Worm (Caenorhabditis elegans) whole organism, early embryonic: Measurements from ENCODE around the gene spt-5.

ENCODE experiments used
- B0310.2 ChIP-seq: sonication (generic microtip); optimal IDR thresholded peaks from 2 replicates; lab custom pipeline; 2016; ENCODE audit warnings: mild to moderate bottlenecking, missing genetic modification characterization, missing compliant biosample characterization
- F13C5.2 ChIP-seq: sonication (generic microtip); optimal IDR thresholded peaks from 2 replicates; lab custom pipeline; 2017; ENCODE audit warnings: mild to moderate bottlenecking, missing genetic modification characterization, inconsistent platforms, missing compliant biosample characterization
- aly-1 ChIP-seq: sonication (generic microtip); optimal IDR thresholded peaks from 2 replicates; lab custom pipeline; 2016; ENCODE audit warnings: missing genetic modification characterization, missing compliant biosample characterization
- ama-1 ChIP-seq: fragments of 150-350 bp; optimal IDR thresholded peaks from 2 replicates; lab custom pipeline; 2014
- ceh-13 ChIP-seq: fragments of 200-800 bp; sonication (Bioruptor generic); optimal IDR thresholded peaks from 2 replicates; lab custom pipeline; 2018; ENCODE audit warnings: mild to moderate bottlenecking, missing genetic modification characterization, missing compliant biosample characterization
- ceh-36 ChIP-seq: sonication (generic microtip); optimal IDR thresholded peaks from 2 replicates; lab custom pipeline; 2016; ENCODE audit warnings: missing genetic modification characterization, inconsistent platforms, missing compliant biosample characterization
- ets-7 ChIP-seq: sonication (generic microtip); optimal IDR thresholded peaks from 2 replicates; lab custom pipeline; 2016; ENCODE audit warnings: missing genotype, missing genetic modification characterization, missing compliant biosample characterization
- hmbx-1 ChIP-seq: sonication (generic microtip); optimal IDR thresholded peaks from 2 replicates; lab custom pipeline; 2016; ENCODE audit warnings: mild to moderate bottlenecking, missing genetic modification characterization, missing compliant biosample characterization
- hmg-4 ChIP-seq: fragments of 200-800 bp; sonication (Bioruptor generic); optimal IDR thresholded peaks from 2 replicates; lab custom pipeline; 2018; ENCODE audit warnings: mild to moderate bottlenecking, missing genetic modification characterization, missing compliant biosample characterization
- scrt-1 ChIP-seq: fragments of 200-800 bp; sonication (Bioruptor generic); IDR thresholded peaks from 2 replicates; pipeline ENCODE4 v1.3.6; 2022; ENCODE audit warnings: missing genetic modification characterization, missing compliant biosample characterization
- sea-1 ChIP-seq: fragments of 200-800 bp; sonication (Bioruptor generic); conservative IDR thresholded peaks from 2 replicates; pipeline ENCODE4 v1.3.6; 2022; ENCODE audit warnings: missing genetic modification characterization, missing compliant biosample characterization
- tbx-11 ChIP-seq: fragments of 200-800 bp; sonication (Bioruptor generic); IDR thresholded peaks from 2 replicates; pipeline ENCODE4 v1.3.6; 2022; ENCODE audit warnings: missing genetic modification characterization, missing compliant biosample characterization
- tra-4 ChIP-seq: sonication (generic microtip); optimal IDR thresholded peaks from 2 replicates; lab custom pipeline; 2017; ENCODE audit warnings: missing genetic modification characterization, missing compliant biosample characterization

ce11 chrIV:12029722-12030182 lies 21.5 kb upstream of the spt-5 start, which contains the start of gene T12G3.11:
- no peak for TF ChIP-seq B0310.2 (tag; lab: Kevin White, UChicago)
- no peak for TF ChIP-seq ama-1 (lab: Kevin White, UChicago)
- no peak for TF ChIP-seq hmbx-1
- TF ChIP-seq scrt-1 = no peak
- TF ChIP-seq F13C5.2 (tag; lab: Kevin White, UChicago) = no peak
- no peak for TF ChIP-seq ceh-13 (GFP tag; lab: Kevin White, UChicago)
- no peak for TF ChIP-seq sea-1
- no peak for TF ChIP-seq aly-1 (tag; lab: Kevin White, UChicago)
- no peak for TF ChIP-seq ceh-36 (tag; lab: Kevin White, UChicago)
- TF ChIP-seq hmg-4 (GFP tag; lab: Kevin White, UChicago) = no peak
- no peak for TF ChIP-seq tra-4
- TF ChIP-seq ets-7 = no peak
- no peak for TF ChIP-seq tbx-11 (GFP tag; lab: Robert Waterston, UW)
